Worm (Caenorhabditis elegans) whole organism, L4 larva: ENCODE measurements around the gene ttr-3.

ENCODE experiments used
- mxl-2 ChIP-seq: fragments of 200-800 bp; sonication (Bioruptor generic); conservative IDR thresholded peaks from 2 replicates; pipeline ENCODE4 v1.3.6; 2022; ENCODE audit warnings: missing genetic modification reagents, missing genetic modification characterization, missing compliant biosample characterization
- nhr-237 ChIP-seq: sonication (generic microtip); optimal IDR thresholded peaks from 2 replicates; lab custom pipeline; 2017; ENCODE audit warnings: missing biosample characterization, missing genetic modification characterization
- pha-4 ChIP-seq, 2 experiments: fragments of 150-350 bp in 1 of 2; fragments of 200-800 bp in 1 of 2; sonication (Bioruptor generic) in 1 of 2; IDR thresholded peaks in 1 of 2; optimal IDR thresholded peaks in 1 of 2; 2 replicates each; pipeline versions ENCODE4 v1.3.6 to Lab custom; 2014 to 2022; ENCODE audit warnings: missing genetic modification characterization in 2 of 2, missing genetic modification reagents in 2 of 2, missing biosample characterization in 1 of 2, missing compliant biosample characterization in 1 of 2
- skn-1 ChIP-seq: fragments of 150-350 bp; optimal IDR thresholded peaks from 2 replicates; lab custom pipeline; 2014; ENCODE audit warnings: missing biosample characterization, missing genetic modification characterization
- unc-39 ChIP-seq: sonication (generic microtip); optimal IDR thresholded peaks from 2 replicates; lab custom pipeline; 2017; ENCODE audit warnings: missing biosample characterization, missing genetic modification characterization
- vab-7 ChIP-seq: fragments of 200-800 bp; sonication (Bioruptor generic); IDR thresholded peaks from 2 replicates; pipeline ENCODE4 v1.3.6; 2022; ENCODE audit warnings: missing genetic modification reagents, missing genetic modification characterization, missing compliant biosample characterization

DNA sequence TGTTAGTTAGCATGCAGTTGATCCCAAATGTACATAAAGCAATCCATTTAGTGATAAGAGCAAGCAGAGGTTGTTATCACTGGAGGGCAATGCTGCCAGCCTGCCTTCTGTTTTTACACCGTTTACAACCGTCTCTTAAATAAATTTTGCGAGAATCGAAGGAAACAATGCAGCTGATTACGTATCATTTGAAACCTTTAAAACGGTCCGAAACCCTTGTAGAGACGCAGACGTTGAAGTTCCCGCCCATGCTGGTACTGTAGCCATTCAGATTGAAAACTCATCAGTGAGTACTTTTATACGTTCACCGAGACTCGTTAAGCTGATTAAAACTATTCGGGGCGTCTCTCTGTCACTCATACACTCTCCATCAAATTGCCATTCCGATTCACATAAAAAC lies 3.9 kb upstream of the ttr-3 start:
- TF ChIP-seq nhr-237 (tag; lab: Kevin White, UChicago) (no peak), pha-4 (GFP tag; IDR thresholded peaks at IDR 0.05; lab: Robert Waterston, UW) (no peak), pha-4 (tag; optimal IDR thresholded peaks at IDR 0.05; lab: Kevin White, UChicago) (no peak), mxl-2 (no peak), vab-7 (no peak), unc-39 (no peak), skn-1 (tag; lab: Kevin White, UChicago) (no peak)
